Worm (Caenorhabditis elegans): Measurements from ENCODE around the gene C25H3.14.

- TF ChIP-seq chd-7 (tag; optimal IDR thresholded peaks at IDR 0.05), result no peak
- TF ChIP-seq C06A6.2 (GFP tag; conservative IDR thresholded peaks at IDR 0.05), result no peak
- no peak for TF ChIP-seq snpc-4 (GFP tag; optimal IDR thresholded peaks at IDR 0.05)
- TF ChIP-seq snpc-4 (tag; optimal IDR thresholded peaks at IDR 0.05), result no peak
- TF ChIP-seq hlh-12 (tag; optimal IDR thresholded peaks at IDR 0.05), result no peak
- no peak for TF ChIP-seq ama-1 (optimal IDR thresholded peaks at IDR 0.05)
- TF ChIP-seq ama-1 (GFP tag; optimal IDR thresholded peaks at IDR 0.05), result no peak
- no peak for TF ChIP-seq unc-62 (GFP tag; optimal IDR thresholded peaks at IDR 0.05)
- TF ChIP-seq let-526 (GFP tag; IDR thresholded peaks at IDR 0.05), result no peak
- no peak for TF ChIP-seq hmg-20 (GFP tag; IDR thresholded peaks at IDR 0.05)
- no peak for TF ChIP-seq nfyb-1 (GFP tag; IDR thresholded peaks at IDR 0.05)
Measured at ce11 chrII:5654215-5654614, 40.7 kb upstream of the C25H3.14 start, which contains the start of gene F59E12.1.
